Fruit fly (Drosophila melanogaster): ENCODE data around the gene CG6695.

The CG6695 gene

dm6 chr3R:24613819-24614706 lies 40.9 kb upstream of the CG6695 start:
- TF ChIP-seq dac (GFP tag; optimal IDR thresholded peaks at IDR 0.05): no peak
- peak; percentile 69 for TF ChIP-seq Ets96B (tag; optimal IDR thresholded peaks at IDR 0.05)
- TF ChIP-seq lz (GFP tag; optimal IDR thresholded peaks at IDR 0.05): peak; percentile 55
- peak; percentile 56 for TF ChIP-seq Eip93F (GFP tag; optimal IDR thresholded peaks at IDR 0.05)
- TF ChIP-seq achi (GFP tag; optimal IDR thresholded peaks at IDR 0.05): peak; percentile 65
- no peak; the same call in 1 of the 2 replicates for TF ChIP-seq CG11294 (GFP tag; IDR thresholded peaks at IDR 0.05)
- TF ChIP-seq vri (GFP tag; optimal IDR thresholded peaks at IDR 0.05): peak; percentile 66
- TF ChIP-seq CG7368 (GFP tag; optimal IDR thresholded peaks at IDR 0.05): peak; percentile 45
- TF ChIP-seq net (GFP tag; optimal IDR thresholded peaks at IDR 0.05): peak; percentile 80
- peak; percentile 34 for TF ChIP-seq topi (GFP tag; optimal IDR thresholded peaks at IDR 0.05)
- TF ChIP-seq Hr4 (GFP tag; optimal IDR thresholded peaks at IDR 0.05): peak; percentile 40
- TF ChIP-seq CG10669 (GFP tag; optimal IDR thresholded peaks at IDR 0.05): peak; percentile 19
- peak; percentile 45 for TF ChIP-seq Gug (GFP tag; IDR thresholded peaks at IDR 0.05)
- no peak for TF ChIP-seq Sox14 (GFP tag; optimal IDR thresholded peaks at IDR 0.05)
- TF ChIP-seq Blimp-1 (GFP tag; optimal IDR thresholded peaks at IDR 0.05): no peak
- TF ChIP-seq CG6163 (GFP tag; IDR thresholded peaks at IDR 0.05): peak; percentile 88
- TF ChIP-seq CG4318 (GFP tag; optimal IDR thresholded peaks at IDR 0.05): peak; percentile 25
- TF ChIP-seq CG9139 (GFP tag; optimal IDR thresholded peaks at IDR 0.05): peak; percentile 88
- peak; percentile 92 to 94 for TF ChIP-seq ss (GFP tag; optimal IDR thresholded peaks at IDR 0.05)
- peak; percentile 55 for TF ChIP-seq Sox15 (GFP tag; optimal IDR thresholded peaks at IDR 0.05)
- TF ChIP-seq CG8632 (GFP tag; optimal IDR thresholded peaks at IDR 0.05): peak; percentile 74
- peak; percentile 78 for TF ChIP-seq CG16779 (tag; optimal IDR thresholded peaks at IDR 0.05)
- TF ChIP-seq Eip75B (GFP tag; optimal IDR thresholded peaks at IDR 0.05): peak; percentile 60
- TF ChIP-seq fkh (GFP tag; optimal IDR thresholded peaks at IDR 0.05): no peak
- peak; percentile 92 for TF ChIP-seq CG6854 (GFP tag; optimal IDR thresholded peaks at IDR 0.05)
- peak; percentile 45 for TF ChIP-seq CG11902 (GFP tag; optimal IDR thresholded peaks at IDR 0.05)
- peak; percentile 16 for TF ChIP-seq CG10631 (GFP tag; optimal IDR thresholded peaks at IDR 0.05)
- no peak for TF ChIP-seq Hr38 (GFP tag; optimal IDR thresholded peaks at IDR 0.05)
- TF ChIP-seq CG6276 (GFP tag; optimal IDR thresholded peaks at IDR 0.05): peak; percentile 68
- TF ChIP-seq spab (GFP tag; optimal IDR thresholded peaks at IDR 0.05): peak; percentile 81
- peak; percentile 40 for TF ChIP-seq OdsH (GFP tag; optimal IDR thresholded peaks at IDR 0.05)
- peak; percentile 33 for TF ChIP-seq Smox (GFP tag; optimal IDR thresholded peaks at IDR 0.05)
- TF ChIP-seq Sox102F (GFP tag; optimal IDR thresholded peaks at IDR 0.05): peak; percentile 44
- peak; percentile 85 for TF ChIP-seq CG8119 (GFP tag; IDR thresholded peaks at IDR 0.05)
- peak; percentile 51 for TF ChIP-seq CG11762 (GFP tag; optimal IDR thresholded peaks at IDR 0.05; ENCODE audit: insufficient read depth)
- peak; percentile 84 for TF ChIP-seq Eip78C (GFP tag)
- TF ChIP-seq Met (GFP tag; optimal IDR thresholded peaks at IDR 0.05): peak; percentile 44
- TF ChIP-seq CG3919 (GFP tag; optimal IDR thresholded peaks at IDR 0.05): peak; percentile 37
- peak; percentile 48 for TF ChIP-seq pdm3 (GFP tag; optimal IDR thresholded peaks at IDR 0.05)
- TF ChIP-seq CG34406 (GFP tag; optimal IDR thresholded peaks at IDR 0.05): peak; percentile 57
- TF ChIP-seq CG3032 (tag; optimal IDR thresholded peaks at IDR 0.05): peak; percentile 52
- peak; percentile 73 for TF ChIP-seq eg (GFP tag; IDR thresholded peaks at IDR 0.05)
- TF ChIP-seq dsx (GFP tag; optimal IDR thresholded peaks at IDR 0.05; ENCODE audit: poor library complexity, severe bottlenecking): peak; percentile 69
- peak; percentile 26 for TF ChIP-seq Ets21C (GFP tag; optimal IDR thresholded peaks at IDR 0.05)
- peak; percentile 63 for TF ChIP-seq CG31627 (GFP tag; optimal IDR thresholded peaks at IDR 0.05)
- TF ChIP-seq fd59A (GFP tag; optimal IDR thresholded peaks at IDR 0.05): peak; percentile 9
- peak; percentile 1 for TF ChIP-seq fd85E (GFP tag; optimal IDR thresholded peaks at IDR 0.05)
- peak; percentile 58 for TF ChIP-seq acj6 (GFP tag; optimal IDR thresholded peaks at IDR 0.05)
- TF ChIP-seq salr (GFP tag; optimal IDR thresholded peaks at IDR 0.05): peak in 1 of 2 experiments; percentile 30
- peak; percentile 64 for TF ChIP-seq CG1621 (tag; optimal IDR thresholded peaks at IDR 0.05)
